Worm (Caenorhabditis elegans) whole organism, midembryonic: ENCODE data around the gene glna-2.

Experiments
- T22C8.4 ChIP-seq: fragments of 200-800 bp; sonication (Bioruptor generic); IDR thresholded peaks from 2 replicates; pipeline ENCODE4 v1.3.6; 2022; ENCODE audit warnings: missing genetic modification characterization, missing compliant biosample characterization
- cog-1 ChIP-seq: sonication (generic microtip); optimal IDR thresholded peaks from 2 replicates; lab custom pipeline; 2016; ENCODE audit warnings: missing genetic modification characterization, missing compliant biosample characterization
- flt-1 ChIP-seq: fragments of 200-800 bp; sonication (Bioruptor generic); IDR thresholded peaks from 2 replicates; pipeline ENCODE4 v1.3.6; 2022; ENCODE audit warnings: missing genetic modification characterization, missing compliant biosample characterization
- klf-2 ChIP-seq: fragments of 200-800 bp; sonication (Bioruptor generic); conservative IDR thresholded peaks from 2 replicates; pipeline ENCODE4 v1.3.6; 2022; ENCODE audit warnings: missing genetic modification reagents, missing genetic modification characterization, missing compliant biosample characterization
- med-1 ChIP-seq: sonication (generic microtip); optimal IDR thresholded peaks from 2 replicates; lab custom pipeline; 2017; ENCODE audit warnings: missing genetic modification characterization, mild to moderate bottlenecking, missing compliant biosample characterization, antibody characterized with exemption, missing genetic modification reagents; ENCODE audit not compliant: insufficient read depth
- ref-1 ChIP-seq: fragments of 200-800 bp; sonication (Bioruptor generic); conservative IDR thresholded peaks from 2 replicates; pipeline ENCODE4 v1.3.6; 2022; ENCODE audit warnings: missing genetic modification reagents, missing genetic modification characterization, missing compliant biosample characterization
- tab-1 ChIP-seq: fragments of 200-800 bp; sonication (Bioruptor generic); IDR thresholded peaks from 2 replicates; pipeline ENCODE4 v1.3.6; 2022; ENCODE audit warnings: missing genetic modification characterization, missing compliant biosample characterization
- ztf-23 ChIP-seq: fragments of 200-800 bp; sonication (Bioruptor generic); IDR thresholded peaks from 2 replicates; pipeline ENCODE4 v1.3.6; 2022; ENCODE audit warnings: missing genetic modification reagents, missing genetic modification characterization, missing compliant biosample characterization
- ztf-29 ChIP-seq: fragments of 200-800 bp; sonication (Bioruptor generic); IDR thresholded peaks from 2 replicates; pipeline ENCODE4 v1.3.6; 2022; ENCODE audit warnings: missing genetic modification reagents, missing genetic modification characterization, missing compliant biosample characterization

The glna-2 gene

DNA sequence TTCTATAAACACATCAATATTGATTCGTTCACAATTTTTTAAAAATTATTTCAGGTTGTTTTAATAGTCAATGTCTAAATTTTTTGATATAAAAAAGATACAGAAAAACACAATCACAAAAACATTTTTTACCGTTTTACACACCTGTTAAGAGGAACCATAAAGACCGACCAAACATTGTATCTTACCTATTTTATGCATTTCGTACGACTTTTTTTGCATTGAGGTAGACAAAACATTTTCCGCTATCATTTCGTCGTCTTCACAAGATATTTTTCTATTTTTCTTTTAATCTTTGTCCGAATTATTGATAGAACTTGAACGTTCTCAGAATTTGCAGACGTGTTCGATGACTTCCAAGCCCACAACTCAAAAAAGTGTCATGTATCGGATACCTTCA, at the start of gene glna-2:
glna-2 (plus strand) TSS at position 301 of the 400 bp plus-strand sequence.
- TF ChIP-seq cog-1: no peak
- TF ChIP-seq tab-1: no peak
- TF ChIP-seq T22C8.4 (GFP tag; lab: Robert Waterston, UW): no peak
- TF ChIP-seq med-1 (GFP tag; lab: Kevin White, UChicago): no peak
- TF ChIP-seq ref-1 (GFP tag; lab: Robert Waterston, UW): no peak
- TF ChIP-seq flt-1 (GFP tag; lab: Robert Waterston, UW): no peak
- no peak for TF ChIP-seq klf-2 (GFP tag; lab: Robert Waterston, UW)
- no peak for TF ChIP-seq ztf-29 (GFP tag; lab: Robert Waterston, UW)
- no peak for TF ChIP-seq ztf-23 (GFP tag; lab: Robert Waterston, UW)

DNA sequence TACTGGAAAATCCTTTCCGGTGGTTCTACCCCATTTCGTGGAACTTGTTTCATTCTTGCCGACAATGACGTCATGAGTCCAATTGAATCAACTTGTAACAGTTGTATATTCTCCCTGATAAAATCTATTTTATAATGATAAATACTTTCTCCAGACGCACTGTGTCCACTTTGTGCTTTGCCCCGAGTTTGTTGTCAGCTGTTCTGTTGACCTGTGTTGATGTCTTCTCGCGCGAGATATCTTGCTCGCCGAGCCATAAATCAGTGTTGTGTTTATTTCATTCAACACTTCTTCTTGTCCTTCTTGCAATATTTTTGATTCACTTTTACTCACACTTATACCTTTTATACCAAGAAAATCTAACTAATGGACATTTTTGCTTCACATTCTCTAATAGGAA, 46.3 kb upstream of the glna-2 start:
- TF ChIP-seq cog-1: no peak
- TF ChIP-seq ztf-23 (GFP tag; lab: Robert Waterston, UW): no peak
- TF ChIP-seq ztf-29 (GFP tag; lab: Robert Waterston, UW): no peak
- no peak for TF ChIP-seq med-1 (GFP tag; lab: Kevin White, UChicago)
- TF ChIP-seq T22C8.4 (GFP tag; lab: Robert Waterston, UW): no peak

DNA sequence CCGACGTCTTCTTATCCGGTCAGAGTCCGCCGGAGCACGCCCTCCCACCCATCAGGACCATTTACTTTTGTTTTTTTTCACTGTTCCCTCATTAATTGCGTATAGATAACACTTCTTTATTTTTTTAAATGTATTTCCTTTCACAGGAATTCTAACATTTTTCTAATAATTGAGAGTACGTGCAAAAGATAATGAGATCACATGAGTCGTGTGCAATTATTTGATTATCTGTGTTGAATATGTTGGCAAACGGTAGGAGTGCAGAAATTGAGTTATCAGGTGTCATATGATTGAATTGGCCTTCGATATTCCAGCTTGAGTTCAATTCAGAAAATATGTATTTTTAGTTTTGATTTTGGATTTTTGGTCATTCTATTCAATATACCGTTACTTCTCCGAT, 40.0 kb upstream of the glna-2 start:
- TF ChIP-seq T22C8.4 (GFP tag; lab: Robert Waterston, UW) (no peak), klf-2 (GFP tag; lab: Robert Waterston, UW) (no peak), ref-1 (GFP tag; lab: Robert Waterston, UW) (no peak), ztf-23 (GFP tag; lab: Robert Waterston, UW) (no peak), ztf-29 (GFP tag; lab: Robert Waterston, UW) (no peak), flt-1 (GFP tag; lab: Robert Waterston, UW) (no peak), cog-1 (no peak), med-1 (GFP tag; lab: Kevin White, UChicago) (no peak), tab-1 (no peak)

- TF ChIP-seq ztf-23 (GFP tag; lab: Robert Waterston, UW): no peak
- no peak for TF ChIP-seq med-1 (GFP tag; lab: Kevin White, UChicago)
- no peak for TF ChIP-seq cog-1
- TF ChIP-seq ztf-29 (GFP tag; lab: Robert Waterston, UW): no peak
- TF ChIP-seq flt-1 (GFP tag; lab: Robert Waterston, UW): no peak
- no peak for TF ChIP-seq tab-1
- no peak for TF ChIP-seq ref-1 (GFP tag; lab: Robert Waterston, UW)
- no peak for TF ChIP-seq klf-2 (GFP tag; lab: Robert Waterston, UW)
- TF ChIP-seq T22C8.4 (GFP tag; lab: Robert Waterston, UW): no peak
Observed at ce11 chrII:7974189-7974823, 34.1 kb upstream of the glna-2 start.

- no peak for TF ChIP-seq ztf-29 (GFP tag; lab: Robert Waterston, UW)
- TF ChIP-seq med-1 (GFP tag; lab: Kevin White, UChicago): no peak
- no peak for TF ChIP-seq ztf-23 (GFP tag; lab: Robert Waterston, UW)
- TF ChIP-seq ref-1 (GFP tag; lab: Robert Waterston, UW): no peak
- TF ChIP-seq flt-1 (GFP tag; lab: Robert Waterston, UW): no peak
- no peak for TF ChIP-seq klf-2 (GFP tag; lab: Robert Waterston, UW)
- TF ChIP-seq cog-1: no peak
- no peak for TF ChIP-seq T22C8.4 (GFP tag; lab: Robert Waterston, UW)
- no peak for TF ChIP-seq tab-1
Observed at ce11 chrII:7976308-7976707, 32.1 kb upstream of the glna-2 start, which contains the start of gene DH11.5. TSS of gene DH11.5 (plus strand) at chrII:7976608.

DNA sequence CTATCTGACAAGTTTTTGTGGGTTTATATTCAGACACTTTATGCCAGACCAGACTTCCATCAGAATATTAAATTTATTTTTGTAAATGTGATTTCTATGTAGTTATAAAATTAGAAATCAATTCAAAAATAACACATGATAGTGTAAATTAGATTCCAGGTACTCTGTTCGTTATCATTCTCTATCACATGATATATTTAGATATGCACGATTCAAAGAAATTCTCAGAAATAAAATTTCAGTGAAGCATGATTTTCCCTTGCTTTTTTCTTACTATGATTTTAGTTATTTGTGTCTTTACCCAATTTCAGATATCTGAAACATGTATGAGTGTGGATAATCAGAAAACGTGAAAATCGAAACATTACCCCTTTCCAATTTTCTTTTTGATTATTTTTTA, 30.9 kb upstream of the glna-2 start:
- no peak for TF ChIP-seq ztf-23 (GFP tag; lab: Robert Waterston, UW)
- TF ChIP-seq med-1 (GFP tag; lab: Kevin White, UChicago): no peak
- TF ChIP-seq flt-1 (GFP tag; lab: Robert Waterston, UW): no peak
- TF ChIP-seq ztf-29 (GFP tag; lab: Robert Waterston, UW): no peak
- no peak for TF ChIP-seq cog-1
- TF ChIP-seq T22C8.4 (GFP tag; lab: Robert Waterston, UW): no peak
- TF ChIP-seq tab-1: no peak
- TF ChIP-seq klf-2 (GFP tag; lab: Robert Waterston, UW): no peak
- TF ChIP-seq ref-1 (GFP tag; lab: Robert Waterston, UW): no peak

ce11 chrII:7981084-7981483, 27.4 kb upstream of the glna-2 start:
- TF ChIP-seq med-1 (GFP tag; lab: Kevin White, UChicago) (no peak), T22C8.4 (GFP tag; lab: Robert Waterston, UW) (no peak), cog-1 (no peak)

- TF ChIP-seq flt-1 (GFP tag; lab: Robert Waterston, UW) (no peak), ztf-23 (GFP tag; lab: Robert Waterston, UW) (no peak), ref-1 (GFP tag; lab: Robert Waterston, UW) (no peak), cog-1 (no peak), klf-2 (GFP tag; lab: Robert Waterston, UW) (no peak), med-1 (GFP tag; lab: Kevin White, UChicago) (no peak), tab-1 (no peak), ztf-29 (GFP tag; lab: Robert Waterston, UW) (no peak)
Observed at ce11 chrII:7983454-7983853, 25.0 kb upstream of the glna-2 start.

ce11 chrII:7984071-7984470, 24.4 kb upstream of the glna-2 start:
- TF ChIP-seq ztf-23 (GFP tag; lab: Robert Waterston, UW) (no peak), ztf-29 (GFP tag; lab: Robert Waterston, UW) (no peak), flt-1 (GFP tag; lab: Robert Waterston, UW) (no peak), med-1 (GFP tag; lab: Kevin White, UChicago) (no peak), tab-1 (no peak), T22C8.4 (GFP tag; lab: Robert Waterston, UW) (no peak), ref-1 (GFP tag; lab: Robert Waterston, UW) (no peak), klf-2 (GFP tag; lab: Robert Waterston, UW) (no peak), cog-1 (no peak)
